Fruit fly (Drosophila melanogaster): ENCODE measurements around the gene CG8292.

Gene CG8292

DNA sequence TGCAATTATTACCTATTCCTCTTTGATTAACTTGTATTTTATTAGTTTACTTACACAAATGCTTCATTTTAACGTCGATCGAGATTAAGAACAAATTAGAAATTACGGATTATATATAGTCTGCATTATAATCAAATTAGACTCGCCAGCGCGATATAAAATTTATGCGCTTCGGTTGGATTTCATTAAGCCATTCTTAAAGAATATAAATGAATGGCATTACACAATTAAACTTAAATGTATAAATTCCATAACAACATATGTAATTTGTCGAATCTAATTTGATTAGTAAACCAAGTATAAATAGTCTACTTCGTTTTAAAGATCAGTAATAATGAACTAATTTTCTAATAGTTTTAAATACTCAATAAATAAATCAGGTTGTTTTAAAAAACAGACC lies 23.9 kb upstream of the CG8292 start, which contains the start of gene Spn28F:
Spn28F (minus strand) TSS at position 101 of the 400 bp plus-strand sequence.
- no peak for TF ChIP-seq CG5204 (GFP tag; optimal IDR thresholded peaks at IDR 0.05)
- TF ChIP-seq CG1620 (GFP tag; optimal IDR thresholded peaks at IDR 0.05): no peak
- no peak for TF ChIP-seq CG11617 (GFP tag; optimal IDR thresholded peaks at IDR 0.05)
- no peak for TF ChIP-seq CG7045 (GFP tag; optimal IDR thresholded peaks at IDR 0.05)
- no peak for TF ChIP-seq toe (GFP tag; optimal IDR thresholded peaks at IDR 0.05)
- no peak for TF ChIP-seq bab1 (GFP tag; optimal IDR thresholded peaks at IDR 0.05)
- TF ChIP-seq CG7101 (tag; optimal IDR thresholded peaks at IDR 0.05): no peak
- TF ChIP-seq cnc (optimal IDR thresholded peaks at IDR 0.05): no peak
- TF ChIP-seq kay (GFP tag; ENCODE audit: borderline replicate concordance): no peak
- TF ChIP-seq Crg-1 (GFP tag; optimal IDR thresholded peaks at IDR 0.05): no peak

dm6 chr2L:8239712-8240245 lies 22.0 kb upstream of the CG8292 start, which contains the start of gene Pvr:
Pvr (minus strand) TSS chr2L:8239878.
- TF ChIP-seq Mnt (GFP tag; optimal IDR thresholded peaks at IDR 0.05) (no peak), Hr96 (GFP tag; optimal IDR thresholded peaks at IDR 0.05) (no peak), cnc (optimal IDR thresholded peaks at IDR 0.05) (no peak), CG1620 (GFP tag; optimal IDR thresholded peaks at IDR 0.05) (peak; percentile 16), CG12768 (GFP tag; optimal IDR thresholded peaks at IDR 0.05) (no peak), kay (GFP tag; ENCODE audit: borderline replicate concordance) (no peak), CG7045 (GFP tag; optimal IDR thresholded peaks at IDR 0.05) (peak; percentile 10), cic (GFP tag; optimal IDR thresholded peaks at IDR 0.05) (peak; percentile 4), ovo (GFP tag; optimal IDR thresholded peaks at IDR 0.05) (peak; percentile 30), CG5204 (GFP tag; optimal IDR thresholded peaks at IDR 0.05) (peak; percentile 36), CG33017 (tag; optimal IDR thresholded peaks at IDR 0.05) (no peak), tj (GFP tag; optimal IDR thresholded peaks at IDR 0.05) (peak; percentile 98), Crg-1 (GFP tag; optimal IDR thresholded peaks at IDR 0.05) (no peak), toe (GFP tag; optimal IDR thresholded peaks at IDR 0.05) (no peak), CG14711 (tag; optimal IDR thresholded peaks at IDR 0.05) (no peak), bab1 (GFP tag; optimal IDR thresholded peaks at IDR 0.05) (peak; percentile 58), pad (GFP tag; optimal IDR thresholded peaks at IDR 0.05) (no peak), CG11617 (GFP tag; optimal IDR thresholded peaks at IDR 0.05) (no peak), CG7101 (tag; optimal IDR thresholded peaks at IDR 0.05) (no peak), Clk (GFP tag; optimal IDR thresholded peaks at IDR 0.05) (no peak)

DNA sequence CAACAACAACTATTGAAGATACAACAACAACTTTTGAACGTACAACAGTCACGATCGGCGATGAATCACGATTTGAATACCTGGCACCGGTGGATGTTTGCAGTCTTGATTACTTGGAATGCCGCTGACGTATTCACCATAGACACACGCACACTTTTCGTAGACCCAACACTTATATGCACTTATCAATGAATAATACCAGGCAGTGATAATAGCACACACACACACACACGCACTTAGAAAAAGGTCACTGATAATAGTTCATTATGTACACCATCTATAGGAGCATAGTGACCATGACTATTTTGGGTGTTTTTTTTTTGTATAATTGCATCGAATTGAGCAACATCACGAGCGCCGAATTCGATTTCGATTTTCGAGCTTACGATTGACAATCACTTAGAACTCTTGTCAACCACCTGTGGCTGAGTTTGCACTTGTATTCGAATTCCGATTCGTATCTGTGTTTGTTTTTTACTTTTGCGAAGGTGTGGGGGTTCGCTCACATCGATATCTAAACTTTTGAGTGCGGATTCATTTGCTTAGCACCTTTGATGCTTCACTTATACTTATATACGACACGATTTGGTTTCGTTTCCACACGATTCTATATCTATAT lies 21.3 kb upstream of the CG8292 start:
- TF ChIP-seq toe (GFP tag; optimal IDR thresholded peaks at IDR 0.05): no peak
- TF ChIP-seq cic (GFP tag; optimal IDR thresholded peaks at IDR 0.05): peak; percentile 67
- TF ChIP-seq Crg-1 (GFP tag; optimal IDR thresholded peaks at IDR 0.05): no peak
- no peak for TF ChIP-seq tj (GFP tag; optimal IDR thresholded peaks at IDR 0.05)
- no peak for TF ChIP-seq CG14711 (tag; optimal IDR thresholded peaks at IDR 0.05)
- peak; percentile 88 for TF ChIP-seq kay (GFP tag; ENCODE audit: borderline replicate concordance)
- no peak for TF ChIP-seq CG1620 (GFP tag; optimal IDR thresholded peaks at IDR 0.05)
- TF ChIP-seq Hr96 (GFP tag; optimal IDR thresholded peaks at IDR 0.05): no peak
- TF ChIP-seq CG5204 (GFP tag; optimal IDR thresholded peaks at IDR 0.05): no peak
- no peak for TF ChIP-seq bab1 (GFP tag; optimal IDR thresholded peaks at IDR 0.05)
- no peak for TF ChIP-seq CG11617 (GFP tag; optimal IDR thresholded peaks at IDR 0.05)
- TF ChIP-seq CG12768 (GFP tag; optimal IDR thresholded peaks at IDR 0.05): peak; percentile 57

dm6 chr2L:8233571-8233970 lies 15.8 kb upstream of the CG8292 start:
- TF ChIP-seq CG5204 (GFP tag; optimal IDR thresholded peaks at IDR 0.05) (no peak), CG12768 (GFP tag; optimal IDR thresholded peaks at IDR 0.05) (peak; percentile 51), CG7101 (tag; optimal IDR thresholded peaks at IDR 0.05) (peak; percentile 59), bab1 (GFP tag; optimal IDR thresholded peaks at IDR 0.05) (no peak), Mnt (GFP tag; optimal IDR thresholded peaks at IDR 0.05) (peak; percentile 10), tj (GFP tag; optimal IDR thresholded peaks at IDR 0.05) (peak; percentile 53), CG11617 (GFP tag; optimal IDR thresholded peaks at IDR 0.05) (peak; percentile 59), CG14711 (tag; optimal IDR thresholded peaks at IDR 0.05) (no peak), pad (GFP tag; optimal IDR thresholded peaks at IDR 0.05) (no peak), Hr96 (GFP tag; optimal IDR thresholded peaks at IDR 0.05) (no peak), Clk (GFP tag; optimal IDR thresholded peaks at IDR 0.05) (no peak), kay (GFP tag; ENCODE audit: borderline replicate concordance) (peak; percentile 90), cic (GFP tag; optimal IDR thresholded peaks at IDR 0.05) (peak; percentile 96), Crg-1 (GFP tag; optimal IDR thresholded peaks at IDR 0.05) (no peak), cnc (optimal IDR thresholded peaks at IDR 0.05) (no peak), CG7045 (GFP tag; optimal IDR thresholded peaks at IDR 0.05) (peak; percentile 70), CG33017 (tag; optimal IDR thresholded peaks at IDR 0.05) (peak; percentile 60), toe (GFP tag; optimal IDR thresholded peaks at IDR 0.05) (no peak), CG1620 (GFP tag; optimal IDR thresholded peaks at IDR 0.05) (no peak), ovo (GFP tag; optimal IDR thresholded peaks at IDR 0.05) (peak; percentile 53)

DNA sequence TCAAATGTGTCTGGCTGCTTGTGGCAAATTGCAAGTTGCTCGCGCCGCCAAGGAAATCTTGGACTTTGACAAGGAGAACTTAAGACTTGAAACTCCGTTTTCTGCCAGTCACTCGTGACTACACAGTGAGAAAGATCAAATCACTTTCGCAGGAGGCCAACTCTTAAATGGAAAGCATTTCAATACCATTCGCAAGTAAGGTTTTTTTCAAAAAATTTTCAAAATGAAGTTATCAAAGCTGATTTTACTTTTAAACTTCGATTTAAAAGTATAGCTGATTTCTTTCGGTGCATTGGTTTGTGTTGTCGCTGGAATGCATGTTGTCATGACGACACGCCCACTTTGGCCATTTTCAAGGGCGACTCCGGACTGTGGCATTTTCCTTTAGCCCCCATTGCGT lies 14.6 kb upstream of the CG8292 start:
- TF ChIP-seq Mnt (GFP tag; optimal IDR thresholded peaks at IDR 0.05): no peak

DNA sequence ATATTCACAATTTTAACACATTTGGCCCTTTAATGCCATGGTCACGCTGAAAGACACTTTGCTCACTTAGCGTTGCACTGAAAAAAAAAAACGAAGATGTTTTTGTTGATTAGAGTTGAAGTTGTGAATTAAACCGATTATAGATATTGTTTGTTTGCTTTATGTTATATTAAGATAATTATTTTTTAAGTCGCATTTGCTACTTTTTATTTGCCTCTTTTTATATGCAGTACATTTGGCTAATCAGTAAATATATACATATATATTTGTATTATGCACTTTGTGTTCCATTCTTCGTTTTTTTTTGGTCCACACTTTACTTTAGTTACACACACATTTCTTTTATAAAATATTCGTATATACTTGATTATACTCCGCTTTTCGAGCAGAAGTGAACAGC lies 12.4 kb upstream of the CG8292 start:
- no peak for TF ChIP-seq CG7101 (tag; optimal IDR thresholded peaks at IDR 0.05)
- no peak for TF ChIP-seq CG5204 (GFP tag; optimal IDR thresholded peaks at IDR 0.05)
- peak; percentile 78 for TF ChIP-seq kay (GFP tag; ENCODE audit: borderline replicate concordance)
- TF ChIP-seq CG7045 (GFP tag; optimal IDR thresholded peaks at IDR 0.05): no peak

All from whole organism, adult.